Fruit fly (Drosophila melanogaster) whole organism, embryonic: ENCODE data around the gene Doc1.
A peak's percentile ranks its signal among the peaks of the same experiment; 100 is the strongest.

Source experiments
- ATbp ChIP-seq: fragments of 200-800 bp; sonication (Bioruptor generic); optimal IDR thresholded peaks from 2 replicates; lab custom pipeline; 2017; ENCODE audit warnings: missing biosample characterization, mild to moderate bottlenecking, missing genetic modification characterization, missing genetic modification reagents
- CG12155 ChIP-seq: fragments of 200-800 bp; sonication (Bioruptor generic); optimal IDR thresholded peaks from 3 replicates; lab custom pipeline; 2016; ENCODE audit warnings: missing biosample characterization, missing genetic modification characterization
- CG15479 ChIP-seq: fragments of 200-800 bp; sonication (Bioruptor generic); optimal IDR thresholded peaks from 3 replicates; lab custom pipeline; 2019; ENCODE audit warnings: missing biosample characterization, mild to moderate bottlenecking, missing genetic modification characterization, moderate library complexity
- CG2120 ChIP-seq: fragments of 200-800 bp; sonication (Bioruptor generic); optimal IDR thresholded peaks from 3 replicates; lab custom pipeline; 2016; ENCODE audit warnings: missing biosample characterization, missing genetic modification characterization
- CG6854 ChIP-seq: fragments of 200-800 bp; sonication (Bioruptor generic); optimal IDR thresholded peaks from 3 replicates; lab custom pipeline; 2017; ENCODE audit warnings: missing biosample characterization, mild to moderate bottlenecking, missing genetic modification characterization
- CHES-1-like ChIP-seq: fragments of 200-800 bp; sonication (Bioruptor generic); optimal IDR thresholded peaks from 2 replicates; lab custom pipeline; 2016; ENCODE audit warnings: missing biosample characterization, missing genetic modification characterization
- Deaf1 ChIP-seq: fragments of 200-800 bp; optimal IDR thresholded peaks from 3 replicates; lab custom pipeline; 2019; ENCODE audit warnings: missing biosample characterization, mild to moderate bottlenecking, missing genetic modification characterization, moderate library complexity
- Doc3 ChIP-seq: fragments of 200-800 bp; sonication (Bioruptor generic); IDR thresholded peaks from 3 replicates; pipeline ENCODE4 v1.3.6; 2022; ENCODE audit warnings: missing biosample characterization, missing genetic modification characterization; ENCODE audit not compliant: partially characterized antibody
- Dref ChIP-seq: fragments of 200-800 bp; sonication (Bioruptor generic); IDR thresholded peaks from 2 replicates; pipeline ENCODE4 v1.3.6; 2022; ENCODE audit warnings: missing biosample characterization, missing genetic modification characterization
- Ets97D ChIP-seq: fragments of 200-800 bp; sonication (Bioruptor generic); optimal IDR thresholded peaks from 3 replicates; lab custom pipeline; 2016; ENCODE audit warnings: missing biosample characterization, missing genetic modification characterization
- Fer1 ChIP-seq: fragments of 200-800 bp; sonication (Bioruptor generic); optimal IDR thresholded peaks from 2 replicates; lab custom pipeline; 2017; ENCODE audit warnings: missing biosample characterization, mild to moderate bottlenecking, missing genetic modification characterization
- Hr3 ChIP-seq: fragments of 200-800 bp; sonication (Bioruptor generic); optimal IDR thresholded peaks from 3 replicates; lab custom pipeline; 2016; ENCODE audit warnings: missing biosample characterization, missing genetic modification characterization
- Mes4 ChIP-seq: fragments of 200-800 bp; sonication (Bioruptor generic); optimal IDR thresholded peaks from 2 replicates; lab custom pipeline; 2016; ENCODE audit warnings: missing biosample characterization, missing genetic modification characterization
- Mrtf ChIP-seq: fragments of 200-800 bp; sonication (Bioruptor generic); IDR thresholded peaks from 3 replicates; pipeline ENCODE4 v1.3.6; 2022; ENCODE audit warnings: missing biosample characterization, missing genetic modification characterization
- NC2α ChIP-seq: fragments of 200-800 bp; sonication (Bioruptor generic); optimal IDR thresholded peaks from 2 replicates; lab custom pipeline; 2016; ENCODE audit warnings: missing biosample characterization, missing genetic modification characterization
- NC2β ChIP-seq: fragments of 200-800 bp; sonication (Bioruptor generic); optimal IDR thresholded peaks from 2 replicates; lab custom pipeline; 2016; ENCODE audit warnings: missing biosample characterization, missing genetic modification characterization
- Neu2 ChIP-seq: fragments of 200-800 bp; sonication (Bioruptor generic); optimal IDR thresholded peaks from 3 replicates; lab custom pipeline; 2016; ENCODE audit warnings: missing biosample characterization, missing genetic modification characterization, borderline replicate concordance
- Nf-YC ChIP-seq: fragments of 200-800 bp; optimal IDR thresholded peaks from 3 replicates; lab custom pipeline; 2019; ENCODE audit warnings: missing biosample characterization, mild to moderate bottlenecking, missing genetic modification characterization, moderate library complexity
- NfI ChIP-seq: fragments of 200-800 bp; sonication (Bioruptor generic); optimal IDR thresholded peaks from 3 replicates; lab custom pipeline; 2018; ENCODE audit warnings: missing biosample characterization, mild to moderate bottlenecking, missing genetic modification characterization, moderate library complexity
- PHDP ChIP-seq: fragments of 200-800 bp; sonication (Bioruptor generic); optimal IDR thresholded peaks from 3 replicates; lab custom pipeline; 2018; ENCODE audit warnings: missing biosample characterization, mild to moderate bottlenecking, missing genetic modification characterization, moderate library complexity
- Pdp1 ChIP-seq, 2 experiments: fragments of 200-800 bp; sonication (Bioruptor generic); optimal IDR thresholded peaks; 3 replicates each; lab custom pipeline; 2016; ENCODE audit warnings: missing biosample characterization in 2 of 2, missing genetic modification characterization in 2 of 2, mild to moderate bottlenecking in 1 of 2, moderate library complexity in 1 of 2
- Spps ChIP-seq: fragments of 200-800 bp; sonication (Bioruptor generic); optimal IDR thresholded peaks from 2 replicates; lab custom pipeline; 2018; ENCODE audit warnings: missing biosample characterization, mild to moderate bottlenecking, missing genetic modification characterization
- Vsx1 ChIP-seq: fragments of 200-800 bp; sonication (Bioruptor generic); optimal IDR thresholded peaks from 2 replicates; lab custom pipeline; 2017; ENCODE audit warnings: missing biosample characterization, mild to moderate bottlenecking, missing genetic modification characterization, missing genetic modification reagents
- bcd ChIP-seq: fragments of 200-800 bp; sonication (Bioruptor generic); optimal IDR thresholded peaks from 2 replicates; lab custom pipeline; 2017; ENCODE audit warnings: missing biosample characterization, mild to moderate bottlenecking, missing genetic modification characterization
- cato ChIP-seq: fragments of 200-800 bp; sonication (Bioruptor generic); optimal IDR thresholded peaks from 2 replicates; lab custom pipeline; 2016; ENCODE audit warnings: missing biosample characterization, missing genetic modification characterization, borderline replicate concordance
- chm ChIP-seq: fragments of 200-800 bp; sonication (Bioruptor generic); IDR thresholded peaks from 2 replicates; pipeline ENCODE4 v1.3.6; 2022; ENCODE audit warnings: missing biosample characterization, missing genetic modification characterization
- ci ChIP-seq: fragments of 200-800 bp; sonication (Bioruptor generic); IDR thresholded peaks from 3 replicates; pipeline ENCODE4 v1.3.6; 2022; ENCODE audit warnings: missing biosample characterization, missing genetic modification characterization
- dmrt11E ChIP-seq: fragments of 200-800 bp; sonication (Bioruptor generic); optimal IDR thresholded peaks from 3 replicates; lab custom pipeline; 2018; ENCODE audit warnings: missing biosample characterization, mild to moderate bottlenecking, missing genetic modification characterization, moderate library complexity
- dpn ChIP-seq, 2 experiments: fragments of 200-800 bp; sonication (Bioruptor generic); optimal IDR thresholded peaks; 3 replicates each; lab custom pipeline; 2016; ENCODE audit warnings: missing biosample characterization in 2 of 2, missing genetic modification characterization in 2 of 2
- grn ChIP-seq: fragments of 200-800 bp; sonication (Bioruptor generic); optimal IDR thresholded peaks from 3 replicates; lab custom pipeline; 2017; ENCODE audit warnings: missing biosample characterization, missing genetic modification characterization
- hb ChIP-seq: fragments of 200-800 bp; sonication (Bioruptor generic); IDR thresholded peaks from 3 replicates; pipeline ENCODE4 v1.3.6; 2022; ENCODE audit warnings: missing biosample characterization, missing genetic modification characterization; ENCODE audit not compliant: partially characterized antibody
- her ChIP-seq: fragments of 200-800 bp; sonication (Bioruptor generic); optimal IDR thresholded peaks from 2 replicates; lab custom pipeline; 2016; ENCODE audit warnings: missing biosample characterization, missing genetic modification characterization
- ind ChIP-seq: fragments of 200-800 bp; sonication (Bioruptor generic); optimal IDR thresholded peaks from 3 replicates; lab custom pipeline; 2016; ENCODE audit warnings: missing biosample characterization, missing genetic modification characterization
- jigr1 ChIP-seq: fragments of 200-800 bp; sonication (Bioruptor generic); IDR thresholded peaks from 3 replicates; pipeline ENCODE4 v1.3.6; 2022; ENCODE audit warnings: missing biosample characterization, missing genetic modification characterization
- jumu ChIP-seq: fragments of 200-800 bp; sonication (Bioruptor generic); optimal IDR thresholded peaks from 3 replicates; lab custom pipeline; 2016; ENCODE audit warnings: missing biosample characterization, missing genetic modification characterization
- nerfin-1 ChIP-seq: fragments of 200-800 bp; sonication (Bioruptor generic); optimal IDR thresholded peaks from 3 replicates; lab custom pipeline; 2019; ENCODE audit warnings: missing biosample characterization, mild to moderate bottlenecking, missing genetic modification characterization, moderate library complexity
- pnt ChIP-seq: fragments of 200-800 bp; sonication (Bioruptor generic); optimal IDR thresholded peaks from 3 replicates; lab custom pipeline; 2016; ENCODE audit warnings: missing biosample characterization, missing genetic modification characterization
- prd ChIP-seq, 3 experiments: fragments of >200 bp in 2 of 3; fragments of 200-800 bp in 1 of 3; sonication (Bioruptor generic) in 1 of 3; optimal IDR thresholded peaks in 2 of 3; IDR thresholded peaks in 1 of 3; 2 replicates in 2 of 3; 3 replicates in 1 of 3; pipeline versions ENCODE4 v1.3.6 to Lab custom; 2017 to 2022; ENCODE audit warnings: missing biosample characterization in 1 of 3, missing genetic modification characterization in 1 of 3
- sens-2 ChIP-seq: fragments of 200-800 bp; sonication (Bioruptor generic); IDR thresholded peaks from 2 replicates; pipeline ENCODE4 v1.3.6; 2022; ENCODE audit warnings: missing biosample characterization, missing genetic modification characterization
- seq ChIP-seq: fragments of 200-800 bp; sonication (Bioruptor generic); IDR thresholded peaks from 2 replicates; pipeline ENCODE4 v1.3.6; 2022; ENCODE audit warnings: missing biosample characterization, missing genetic modification characterization
- slbo ChIP-seq: fragments of 200-800 bp; sonication (Bioruptor generic); IDR thresholded peaks from 2 replicates; pipeline ENCODE4 v1.3.6; 2022; ENCODE audit warnings: missing biosample characterization, missing genetic modification characterization
- tap ChIP-seq: fragments of 200-800 bp; optimal IDR thresholded peaks from 3 replicates; lab custom pipeline; 2019; ENCODE audit warnings: missing biosample characterization, mild to moderate bottlenecking, missing genetic modification characterization, moderate library complexity
- trem ChIP-seq: fragments of 200-800 bp; optimal IDR thresholded peaks from 3 replicates; lab custom pipeline; 2019; ENCODE audit warnings: missing biosample characterization, mild to moderate bottlenecking, missing genetic modification characterization, moderate library complexity
- tup ChIP-seq: fragments of 200-800 bp; sonication (Bioruptor generic); optimal IDR thresholded peaks from 2 replicates; lab custom pipeline; 2016; ENCODE audit warnings: missing biosample characterization, mild to moderate bottlenecking, missing genetic modification characterization, moderate library complexity
- twi ChIP-seq: fragments of 200-800 bp; optimal IDR thresholded peaks from 2 replicates; lab custom pipeline; 2019; ENCODE audit warnings: missing biosample characterization, mild to moderate bottlenecking, missing genetic modification characterization, moderate library complexity
- unc-4 ChIP-seq: fragments of 200-800 bp; sonication (Bioruptor generic); IDR thresholded peaks from 2 replicates; pipeline ENCODE4 v1.3.6; 2022; ENCODE audit warnings: missing biosample characterization, missing genetic modification characterization; ENCODE audit not compliant: partially characterized antibody
- vvl ChIP-seq: fragments of 200-800 bp; sonication (Bioruptor generic); IDR thresholded peaks from 2 replicates; pipeline ENCODE4 v1.3.6; 2022; ENCODE audit warnings: missing biosample characterization, missing genetic modification characterization
- wdn ChIP-seq: fragments of 200-800 bp; sonication (Bioruptor generic); IDR thresholded peaks from 2 replicates; pipeline ENCODE4 v1.3.6; 2022; ENCODE audit warnings: missing biosample characterization, missing genetic modification characterization
- zen ChIP-seq: fragments of 200-800 bp; sonication (Bioruptor generic); optimal IDR thresholded peaks from 3 replicates; lab custom pipeline; 2018; ENCODE audit warnings: missing biosample characterization, mild to moderate bottlenecking, missing genetic modification characterization, moderate library complexity
- zfh2 ChIP-seq: fragments of 200-800 bp; sonication (Bioruptor generic); optimal IDR thresholded peaks from 2 replicates; lab custom pipeline; 2016; ENCODE audit warnings: missing biosample characterization, missing genetic modification characterization

The Doc1 gene

DNA sequence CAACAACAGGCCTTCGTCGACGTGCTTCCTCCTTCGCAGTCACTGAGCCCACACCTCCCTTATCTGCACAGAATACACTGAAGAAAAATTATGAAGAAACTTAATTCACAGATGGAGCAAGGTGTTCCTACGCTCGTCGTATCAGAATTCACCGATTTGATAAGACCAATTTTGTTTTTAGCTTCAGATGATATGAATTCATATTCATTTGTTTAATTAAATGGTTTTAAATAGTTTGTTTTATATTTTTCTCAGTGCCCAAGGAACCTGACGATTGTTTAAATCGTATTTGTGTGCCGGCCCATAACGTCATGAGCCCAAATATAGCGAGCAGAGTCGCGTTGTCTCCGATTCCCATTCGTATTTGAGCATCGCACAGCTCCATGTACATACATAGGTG lies 17.5 kb upstream of the Doc1 start (continued):
- no peak for TF ChIP-seq unc-4
- TF ChIP-seq Ets97D (GFP tag; lab: Kevin White, UChicago), result peak; percentile 5
- TF ChIP-seq cato, result peak; percentile 21
- peak; percentile 45 for TF ChIP-seq Deaf1 (tag; lab: Kevin White, UChicago)
- TF ChIP-seq NC2β (GFP tag; lab: Kevin White, UChicago), result peak; percentile 71
- no peak for TF ChIP-seq Nf-YC (tag; lab: Kevin White, UChicago)
- TF ChIP-seq pnt (GFP tag; lab: Kevin White, UChicago), result peak; percentile 49
- TF ChIP-seq zen (tag; lab: Kevin White, UChicago), result peak; percentile 90
- TF ChIP-seq dpn (GFP tag; optimal IDR thresholded peaks at IDR 0.05; lab: Kevin White, UChicago), result peak; percentile 45 to 51
- peak; percentile 82 for TF ChIP-seq vvl (GFP tag; lab: Robert Waterston, UW)
- TF ChIP-seq ind (GFP tag; lab: Kevin White, UChicago), result peak; percentile 37
- peak; percentile 66 for TF ChIP-seq ci (GFP tag; lab: Robert Waterston, UW)
- TF ChIP-seq Pdp1 (GFP tag; optimal IDR thresholded peaks at IDR 0.05; lab: Kevin White, UChicago), result peak; percentile 57 to 74
- peak; percentile 41; the same call in 1 of the 2 replicates for TF ChIP-seq chm (GFP tag; lab: Robert Waterston, UW)
- TF ChIP-seq prd (optimal IDR thresholded peaks at IDR 0.05; lab: Kevin White, UChicago), result no peak
- peak; percentile 89 for TF ChIP-seq prd (GFP tag; IDR thresholded peaks at IDR 0.05; lab: Robert Waterston, UW)
- TF ChIP-seq jumu (GFP tag; lab: Kevin White, UChicago), result peak; percentile 23
- peak; percentile 52 for TF ChIP-seq Hr3
- TF ChIP-seq Fer1 (GFP tag; lab: Kevin White, UChicago), result no peak
- TF ChIP-seq Doc3 (GFP tag; lab: Robert Waterston, UW), result no peak
- peak; percentile 22 for TF ChIP-seq ATbp (GFP tag; lab: Kevin White, UChicago)
- TF ChIP-seq sens-2, result peak; percentile 10; the same call in 1 of the 2 replicates
- peak; percentile 53 for TF ChIP-seq nerfin-1 (tag; lab: Kevin White, UChicago)
- TF ChIP-seq Neu2 (GFP tag; lab: Kevin White, UChicago), result peak; percentile 31
- TF ChIP-seq twi (tag; lab: Kevin White, UChicago), result peak; percentile 57
- TF ChIP-seq Spps, result peak; percentile 65
- peak; percentile 25 for TF ChIP-seq grn (GFP tag; lab: Kevin White, UChicago)
- peak; percentile 41 for TF ChIP-seq tap
- peak; percentile 43 for TF ChIP-seq bcd (GFP tag; lab: Kevin White, UChicago)
- TF ChIP-seq CG15479 (GFP tag; lab: Kevin White, UChicago), result peak; percentile 80
- TF ChIP-seq CHES-1-like, result no peak
- peak; percentile 6 for TF ChIP-seq zfh2 (GFP tag; lab: Kevin White, UChicago)
- no peak for TF ChIP-seq seq (GFP tag; lab: Robert Waterston, UW)
- peak; percentile 48 for TF ChIP-seq tup (GFP tag; lab: Kevin White, UChicago)
- TF ChIP-seq CG2120 (GFP tag; lab: Kevin White, UChicago), result peak; percentile 60
- no peak for TF ChIP-seq Dref (GFP tag; lab: Robert Waterston, UW)
- TF ChIP-seq slbo (GFP tag; lab: Robert Waterston, UW), result peak; percentile 56
- TF ChIP-seq Mes4 (GFP tag; lab: Kevin White, UChicago), result peak; percentile 51
- TF ChIP-seq hb (GFP tag; lab: Robert Waterston, UW), result no peak
- 0 out of 3 replicates have a peak, but pooled peaks have one; percentile 7 for TF ChIP-seq Mrtf
- peak; percentile 67 for TF ChIP-seq CG12155
- TF ChIP-seq wdn, result no peak
- peak; percentile 39 for TF ChIP-seq NfI (GFP tag; lab: Kevin White, UChicago)
- TF ChIP-seq her (GFP tag; lab: Kevin White, UChicago), result no peak
- TF ChIP-seq PHDP (tag; lab: Kevin White, UChicago), result peak; percentile 52
- TF ChIP-seq CG6854 (GFP tag; lab: Kevin White, UChicago), result no peak
- TF ChIP-seq dmrt11E (tag; lab: Kevin White, UChicago), result peak; percentile 91
- TF ChIP-seq NC2α, result peak; percentile 60
- no peak for TF ChIP-seq Vsx1 (GFP tag; lab: Kevin White, UChicago)
- no peak for TF ChIP-seq jigr1 (GFP tag; lab: Robert Waterston, UW)
- peak; percentile 66 for TF ChIP-seq trem
